Fruit fly (Drosophila melanogaster) ovary, adult (tissue): ENCODE data around the gene Unc-76.

ENCODE experiments used
- CG17801 ChIP-seq: fragments of 200-800 bp; optimal IDR thresholded peaks from 2 replicates; lab custom pipeline; 2019; ENCODE audit warnings: missing biosample characterization, mild to moderate bottlenecking, missing genetic modification characterization, moderate library complexity; ENCODE audit not compliant: partially characterized antibody

Unc-76 gene

DNA sequence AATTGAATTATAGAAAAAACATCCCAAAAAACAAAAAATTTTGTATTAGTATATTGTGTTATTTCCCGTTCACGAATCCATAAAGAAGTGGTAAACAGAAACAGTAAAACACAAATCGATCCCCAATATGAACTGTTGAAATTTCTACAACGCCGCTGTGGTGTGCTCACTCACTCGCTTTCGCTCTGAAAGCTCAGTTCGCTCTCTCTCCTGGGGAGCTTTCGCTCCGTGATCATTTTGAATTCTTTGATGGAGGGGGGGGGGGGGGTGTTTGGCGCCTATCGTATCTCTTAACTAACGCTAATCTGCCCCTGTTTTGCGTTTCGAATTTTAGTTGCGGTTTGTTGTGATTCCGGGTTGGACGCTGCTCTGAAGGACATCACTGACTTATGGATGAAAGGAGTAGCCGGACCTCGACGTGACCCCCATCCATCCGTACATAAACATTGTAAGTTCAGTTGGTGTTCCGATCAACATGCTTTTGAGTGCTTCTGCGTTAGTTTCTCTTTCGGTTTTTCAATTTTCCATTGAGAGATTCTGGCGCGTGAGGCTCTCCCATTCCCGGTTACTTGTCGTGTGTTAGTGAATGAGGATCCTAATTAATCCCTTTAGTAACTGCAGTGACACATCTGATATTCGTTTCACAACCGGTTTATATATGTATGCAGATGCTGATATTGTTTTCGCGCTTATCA lies 60.9 kb downstream of the Unc-76 start, which contains the start of gene D2hgdh:
Gene D2hgdh, plus strand, starts transcription at position 331 of the 695 bp plus-strand sequence.
- peak; percentile 2 for TF ChIP-seq CG17801 (GFP tag; lab: Kevin White, UChicago)

DNA sequence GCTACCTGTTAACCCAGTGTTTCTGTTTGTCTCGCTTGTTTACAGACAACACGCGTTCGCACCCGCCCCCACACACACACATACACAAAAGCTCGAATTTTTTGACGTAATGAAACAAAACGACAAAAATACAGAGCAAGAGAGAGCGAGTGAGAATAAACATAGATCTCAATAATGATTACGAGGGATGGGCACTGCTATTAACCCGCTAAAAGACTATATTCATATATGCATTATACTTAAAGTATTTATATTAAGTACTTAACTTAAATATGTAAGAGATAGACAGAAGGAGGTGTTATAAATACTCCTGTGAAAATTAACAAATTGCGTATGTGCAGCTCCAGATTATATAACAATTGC lies 61.4 kb downstream of the Unc-76 start:
- TF ChIP-seq CG17801 (GFP tag; lab: Kevin White, UChicago): peak; percentile 53

DNA sequence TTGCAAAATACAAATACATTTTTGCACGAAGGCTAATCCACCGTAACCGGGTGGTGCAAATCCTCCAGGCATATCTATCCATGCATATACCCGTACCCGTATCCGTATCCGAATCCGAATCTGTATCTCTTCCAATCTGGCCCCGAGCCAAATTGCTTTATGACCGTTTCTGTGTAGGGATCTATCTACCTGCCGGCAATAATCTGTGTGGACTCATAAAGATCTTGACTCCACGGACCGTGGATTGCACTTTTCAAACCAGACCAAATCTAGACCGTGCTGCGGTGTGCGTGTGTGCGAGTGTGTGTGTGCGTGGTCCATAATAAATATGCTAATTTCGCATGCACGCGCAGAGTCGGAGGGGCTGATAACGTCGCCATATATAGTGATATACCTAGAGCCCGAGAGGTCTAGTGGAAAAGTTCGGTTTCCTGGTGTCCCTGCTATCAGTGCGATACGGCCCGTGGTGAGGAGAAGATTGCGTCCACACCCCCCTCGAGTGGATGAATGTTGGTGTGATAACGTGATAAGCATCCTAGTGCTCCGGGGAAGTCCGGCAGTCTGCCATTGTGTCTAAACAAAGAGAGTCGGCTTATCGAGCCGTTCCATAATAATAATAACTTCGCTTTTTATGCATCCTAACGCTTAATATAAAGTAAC lies 62.0 kb downstream of the Unc-76 start:
- no peak for TF ChIP-seq CG17801 (GFP tag; lab: Kevin White, UChicago)

DNA sequence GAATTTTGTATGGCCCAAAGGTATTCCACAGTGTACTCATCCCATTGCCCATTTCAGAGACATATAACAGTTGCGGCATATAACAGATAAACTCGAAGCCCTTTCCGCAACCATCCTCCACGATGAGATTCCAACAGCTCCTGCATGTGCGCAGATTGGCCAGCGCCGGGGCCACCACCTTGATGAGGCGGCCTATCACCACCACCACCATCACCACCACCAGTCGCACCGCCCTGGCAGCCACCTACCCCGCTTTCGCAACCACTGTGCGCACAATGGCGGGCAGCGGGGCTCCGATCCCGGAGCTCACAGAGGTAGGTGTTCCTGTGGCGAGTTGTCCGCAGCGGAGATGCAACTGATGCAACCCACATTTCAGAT lies 62.5 kb downstream of the Unc-76 start:
- TF ChIP-seq CG17801 (GFP tag; lab: Kevin White, UChicago): no peak
